Worm (Caenorhabditis elegans): ENCODE results near the gene F11A5.15.

- TF ChIP-seq snpc-4 (tag; optimal IDR thresholded peaks at IDR 0.05) (no peak), mab-5 (tag; optimal IDR thresholded peaks at IDR 0.05) (no peak), M03D4.4 (tag; optimal IDR thresholded peaks at IDR 0.05) (no peak), nhr-12 (tag; optimal IDR thresholded peaks at IDR 0.05) (no peak), mls-2 (tag; optimal IDR thresholded peaks at IDR 0.05) (no peak), ces-1 (GFP tag; optimal IDR thresholded peaks at IDR 0.05) (no peak), ztf-11 (tag; optimal IDR thresholded peaks at IDR 0.05) (no peak)
Measured at ce11 chrV:16169026-16169425, 49.4 kb downstream of the F11A5.15 start, which contains the start of gene str-111.
